Worm (Caenorhabditis elegans) whole organism, L2 larva: ENCODE results near the gene srg-4.

Experiments used
- ZK546.5 ChIP-seq: sonication (generic microtip); optimal IDR thresholded peaks from 2 replicates; lab custom pipeline; 2017; ENCODE audit warnings: missing biosample characterization, missing genetic modification characterization
- blmp-1 ChIP-seq: sonication (generic microtip); optimal IDR thresholded peaks from 2 replicates; lab custom pipeline; 2017; ENCODE audit warnings: missing genetic modification characterization, mild to moderate bottlenecking, missing compliant biosample characterization, antibody characterized with exemption, moderate library complexity; ENCODE audit not compliant: insufficient read depth
- elt-1 ChIP-seq: fragments of 150-350 bp; optimal IDR thresholded peaks from 2 replicates; lab custom pipeline; 2014; ENCODE audit warnings: missing biosample characterization, missing genetic modification characterization
- elt-3 ChIP-seq: sonication (generic microtip); optimal IDR thresholded peaks from 2 replicates; lab custom pipeline; 2017; ENCODE audit warnings: missing biosample characterization, missing genetic modification characterization
- gmeb-1 ChIP-seq: fragments of 150-350 bp; optimal IDR thresholded peaks from 2 replicates; lab custom pipeline; 2014; ENCODE audit warnings: missing biosample characterization, missing genetic modification characterization
- lin-11 ChIP-seq: fragments of 150-350 bp; sonication (generic microtip); optimal IDR thresholded peaks from 2 replicates; lab custom pipeline; 2014; ENCODE audit warnings: missing biosample characterization, missing genetic modification characterization, inconsistent platforms, mixed read lengths
- lin-39 ChIP-seq: fragments of 150-350 bp; optimal IDR thresholded peaks from 2 replicates; lab custom pipeline; 2014; ENCODE audit warnings: missing biosample characterization, missing genetic modification reagents, missing genetic modification characterization
- lsy-2 ChIP-seq, 2 experiments: fragments of 150-350 bp in 1 of 2; sonication (generic microtip) in 1 of 2; optimal IDR thresholded peaks; 2 replicates each; lab custom pipeline; 2014 to 2017; ENCODE audit warnings: missing biosample characterization in 2 of 2, missing genetic modification characterization in 2 of 2
- mab-5 ChIP-seq: fragments of 150-350 bp; optimal IDR thresholded peaks from 2 replicates; lab custom pipeline; 2014; ENCODE audit warnings: missing biosample characterization, missing genetic modification characterization
- nhr-11 ChIP-seq: fragments of 150-350 bp; optimal IDR thresholded peaks from 2 replicates; lab custom pipeline; 2014; ENCODE audit warnings: missing biosample characterization, missing genetic modification characterization
- nhr-77 ChIP-seq: fragments of 150-350 bp; optimal IDR thresholded peaks from 2 replicates; lab custom pipeline; 2014; ENCODE audit warnings: missing biosample characterization, missing genetic modification characterization
- skn-1 ChIP-seq: sonication (generic microtip); optimal IDR thresholded peaks from 2 replicates; lab custom pipeline; 2017; ENCODE audit warnings: missing biosample characterization, missing genetic modification characterization
- snpc-4 ChIP-seq: fragments of 150-350 bp; optimal IDR thresholded peaks from 2 replicates; lab custom pipeline; 2014; ENCODE audit warnings: missing biosample characterization, missing genetic modification characterization
- unc-62 ChIP-seq: fragments of 150-350 bp; optimal IDR thresholded peaks from 2 replicates; lab custom pipeline; 2014; ENCODE audit warnings: missing biosample characterization, missing genetic modification reagents, missing genetic modification characterization

DNA sequence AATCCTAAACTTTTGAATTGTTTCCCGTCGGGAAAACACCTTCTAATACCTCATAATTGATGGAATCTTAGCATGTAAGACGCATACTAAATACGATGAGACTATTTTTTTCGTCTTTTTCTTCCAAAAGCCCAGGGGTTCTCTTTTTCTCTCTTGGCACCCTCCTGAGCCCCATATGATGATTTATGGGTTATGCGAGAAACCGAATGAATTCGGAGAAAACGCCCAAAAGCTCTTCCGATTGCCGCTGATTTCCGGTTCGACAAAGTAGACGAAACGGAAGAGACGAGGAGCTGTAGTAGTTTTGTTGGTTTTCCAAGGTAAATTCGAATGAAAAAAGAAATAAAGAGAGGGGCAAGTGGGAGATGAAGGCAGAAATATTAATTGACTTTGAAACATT lies 49.6 kb upstream of the srg-4 start:
- TF ChIP-seq nhr-11: no peak
- no peak for TF ChIP-seq lin-39 (tag; lab: Kevin White, UChicago)
- no peak for TF ChIP-seq blmp-1 (tag; lab: Kevin White, UChicago)
- TF ChIP-seq unc-62 (GFP tag; lab: Kevin White, UChicago): no peak
- no peak for TF ChIP-seq nhr-77 (tag; lab: Kevin White, UChicago)
- no peak for TF ChIP-seq skn-1 (tag; lab: Kevin White, UChicago)
- TF ChIP-seq elt-1 (tag; lab: Kevin White, UChicago): no peak
- TF ChIP-seq elt-3 (tag; lab: Kevin White, UChicago): no peak
- no peak for TF ChIP-seq ZK546.5 (tag; lab: Kevin White, UChicago)
- no peak for TF ChIP-seq gmeb-1 (tag; lab: Kevin White, UChicago)
- no peak for TF ChIP-seq lsy-2 (tag; optimal IDR thresholded peaks at IDR 0.05; lab: Kevin White, UChicago)
- TF ChIP-seq lin-11 (tag; lab: Kevin White, UChicago): no peak
- peak; percentile 90 for TF ChIP-seq mab-5 (tag; lab: Kevin White, UChicago)
- no peak for TF ChIP-seq snpc-4 (tag; lab: Kevin White, UChicago)
